Worm (Caenorhabditis elegans): ENCODE measurements around the gene ciao-2B.

DNA sequence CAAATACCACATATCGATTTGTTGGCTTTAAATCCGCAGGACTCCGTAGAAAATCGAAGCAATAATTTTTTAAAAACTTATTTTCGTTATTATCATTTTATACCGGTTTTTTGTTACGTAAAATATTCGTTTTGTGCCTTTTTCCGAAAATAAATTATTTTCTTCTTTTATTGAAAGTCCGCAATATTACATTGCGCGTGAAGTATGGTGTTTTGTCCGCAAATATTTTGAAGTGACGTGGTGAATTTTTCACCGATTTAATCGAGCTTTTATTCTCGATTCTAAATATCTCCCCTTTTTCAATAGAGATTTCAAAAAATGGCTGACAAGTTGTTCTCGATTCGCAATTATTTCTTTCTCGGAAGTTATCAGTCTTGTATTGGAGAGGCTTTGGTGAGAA, 13.3 kb downstream of the ciao-2B start, which contains the start of gene cope-1:
- TF ChIP-seq fkh-10 (GFP tag; optimal IDR thresholded peaks at IDR 0.05) (no peak), sea-2 (GFP tag; optimal IDR thresholded peaks at IDR 0.05) (no peak), jun-1 (tag; optimal IDR thresholded peaks at IDR 0.05) (no peak), pha-4 (tag; optimal IDR thresholded peaks at IDR 0.05) (no peak), daf-12 (tag; optimal IDR thresholded peaks at IDR 0.05) (no peak), fkh-2 (tag; optimal IDR thresholded peaks at IDR 0.05) (no peak), nhr-237 (tag; optimal IDR thresholded peaks at IDR 0.05) (no peak), ceh-16 (tag; optimal IDR thresholded peaks at IDR 0.05) (no peak), egl-27 (tag; optimal IDR thresholded peaks at IDR 0.05) (no peak), zag-1 (tag; optimal IDR thresholded peaks at IDR 0.05) (no peak)

Measured in whole organism, L3 larva.